Worm (Caenorhabditis elegans): ENCODE measurements around the gene F29B9.7.

DNA sequence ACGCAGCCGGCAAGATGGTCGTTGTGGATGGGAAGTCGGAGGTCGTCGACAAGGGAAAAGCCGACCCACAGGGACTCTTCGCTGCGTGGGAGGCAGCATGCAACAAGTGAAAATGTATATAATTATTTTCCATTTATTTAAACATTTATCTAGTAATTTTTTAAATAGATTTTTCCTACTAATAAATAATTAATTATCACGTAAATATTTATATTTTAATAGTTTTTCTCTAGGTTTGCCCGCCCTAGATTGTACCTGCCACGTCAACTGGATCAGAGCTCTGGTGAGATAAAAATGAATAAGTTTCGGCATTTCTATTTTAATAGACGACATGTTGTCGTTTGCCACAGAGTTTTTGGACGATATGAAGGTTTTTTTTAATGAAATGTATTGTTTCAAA lies 3.4 kb downstream of the F29B9.7 start, which contains the start of gene psr-1:
- TF ChIP-seq ama-1 (optimal IDR thresholded peaks at IDR 0.05) (no peak), hnd-1 (tag; optimal IDR thresholded peaks at IDR 0.05) (no peak), pes-1 (GFP tag; IDR thresholded peaks at IDR 0.05) (no peak), aly-1 (tag; optimal IDR thresholded peaks at IDR 0.05) (no peak), flt-1 (GFP tag; IDR thresholded peaks at IDR 0.05) (no peak), hmg-4 (GFP tag; optimal IDR thresholded peaks at IDR 0.05) (no peak)

Data from whole organism, early embryonic.